Worm (Caenorhabditis elegans): Measurements from ENCODE around the gene fbxa-151.

DNA sequence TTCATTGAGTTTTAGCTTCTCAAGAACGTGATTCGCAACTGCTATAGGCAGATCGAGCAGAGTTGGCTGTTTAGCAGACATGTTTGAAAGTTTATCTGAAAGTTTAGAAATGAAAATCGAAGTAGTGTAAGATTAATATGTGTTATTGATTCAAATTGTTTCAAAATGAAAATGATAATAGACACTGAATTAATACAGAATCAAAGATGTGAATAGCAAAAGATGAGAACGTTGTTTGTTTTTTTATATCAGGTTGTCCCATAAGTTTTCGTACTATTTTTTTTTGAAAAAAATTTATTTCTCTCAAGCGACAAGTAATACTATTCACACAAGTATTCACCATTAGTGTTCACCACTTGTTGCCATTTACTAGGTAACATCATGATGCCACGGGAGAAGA lies 26.4 kb upstream of the fbxa-151 start, which contains the start of gene fbxa-36:
- TF ChIP-seq pes-1 (GFP tag; IDR thresholded peaks at IDR 0.05) (no peak), ama-1 (optimal IDR thresholded peaks at IDR 0.05) (no peak), aly-1 (tag; optimal IDR thresholded peaks at IDR 0.05) (no peak), tbx-11 (GFP tag; IDR thresholded peaks at IDR 0.05) (no peak), scrt-1 (GFP tag; IDR thresholded peaks at IDR 0.05) (no peak), tra-4 (tag; optimal IDR thresholded peaks at IDR 0.05) (no peak), hmbx-1 (tag; optimal IDR thresholded peaks at IDR 0.05) (no peak), sea-1 (GFP tag; conservative IDR thresholded peaks at IDR 0.05) (no peak), B0310.2 (tag; optimal IDR thresholded peaks at IDR 0.05) (no peak), hnd-1 (tag; optimal IDR thresholded peaks at IDR 0.05) (no peak), tbx-37 (GFP tag; conservative IDR thresholded peaks at IDR 0.05) (no peak), flt-1 (GFP tag; IDR thresholded peaks at IDR 0.05) (no peak), ceh-36 (tag; optimal IDR thresholded peaks at IDR 0.05) (no peak), ets-7 (tag; optimal IDR thresholded peaks at IDR 0.05) (no peak)
